Worm (Caenorhabditis elegans) whole organism, L2 larva: ENCODE data around the gene VY10G11R.1.

Source experiments
- C34F6.9 ChIP-seq: fragments of 150-350 bp; optimal IDR thresholded peaks from 2 replicates; lab custom pipeline; 2014; ENCODE audit warnings: missing biosample characterization, missing genetic modification characterization
- F13H6.1 ChIP-seq: sonication (generic microtip); optimal IDR thresholded peaks from 2 replicates; lab custom pipeline; 2016; ENCODE audit warnings: missing genetic modification characterization, missing compliant biosample characterization
- Y55F3AM.14 ChIP-seq: fragments of 200-800 bp; sonication (Bioruptor generic); optimal IDR thresholded peaks from 2 replicates; lab custom pipeline; 2018; ENCODE audit warnings: mild to moderate bottlenecking, missing genetic modification characterization, missing compliant biosample characterization
- ZK546.5 ChIP-seq: sonication (generic microtip); optimal IDR thresholded peaks from 2 replicates; lab custom pipeline; 2017; ENCODE audit warnings: missing biosample characterization, missing genetic modification characterization
- alr-1 ChIP-seq: fragments of 150-350 bp; optimal IDR thresholded peaks from 2 replicates; lab custom pipeline; 2014; ENCODE audit warnings: missing biosample characterization, missing genetic modification characterization
- blmp-1 ChIP-seq: sonication (generic microtip); optimal IDR thresholded peaks from 2 replicates; lab custom pipeline; 2017; ENCODE audit warnings: missing genetic modification characterization, mild to moderate bottlenecking, missing compliant biosample characterization, antibody characterized with exemption, moderate library complexity; ENCODE audit not compliant: insufficient read depth
- ceh-16 ChIP-seq: fragments of 150-350 bp; optimal IDR thresholded peaks from 2 replicates; lab custom pipeline; 2014; ENCODE audit warnings: missing biosample characterization, missing genetic modification characterization
- crh-2 ChIP-seq: sonication (generic microtip); optimal IDR thresholded peaks from 2 replicates; lab custom pipeline; 2017; ENCODE audit warnings: missing biosample characterization, missing genetic modification characterization
- dmd-4 ChIP-seq: sonication (generic microtip); optimal IDR thresholded peaks from 2 replicates; lab custom pipeline; 2017; ENCODE audit warnings: missing biosample characterization, missing genetic modification characterization
- egl-27 ChIP-seq: sonication (generic microtip); optimal IDR thresholded peaks from 3 replicates; lab custom pipeline; 2017; ENCODE audit warnings: missing biosample characterization, missing genetic modification reagents, missing genetic modification characterization
- elt-1 ChIP-seq: fragments of 150-350 bp; optimal IDR thresholded peaks from 2 replicates; lab custom pipeline; 2014; ENCODE audit warnings: missing biosample characterization, missing genetic modification characterization
- fos-1 ChIP-seq: fragments of 150-350 bp; optimal IDR thresholded peaks from 2 replicates; lab custom pipeline; 2014; ENCODE audit warnings: missing biosample characterization, missing genetic modification characterization
- gmeb-1 ChIP-seq: fragments of 150-350 bp; optimal IDR thresholded peaks from 2 replicates; lab custom pipeline; 2014; ENCODE audit warnings: missing biosample characterization, missing genetic modification characterization
- lin-13 ChIP-seq: fragments of 150-350 bp; optimal IDR thresholded peaks from 2 replicates; lab custom pipeline; 2014; ENCODE audit warnings: missing biosample characterization, missing genetic modification reagents, missing genetic modification characterization
- lin-39 ChIP-seq: fragments of 150-350 bp; optimal IDR thresholded peaks from 2 replicates; lab custom pipeline; 2014; ENCODE audit warnings: missing biosample characterization, missing genetic modification reagents, missing genetic modification characterization
- lsy-2 ChIP-seq, 2 experiments: fragments of 150-350 bp in 1 of 2; sonication (generic microtip) in 1 of 2; optimal IDR thresholded peaks; 2 replicates each; lab custom pipeline; 2014 to 2017; ENCODE audit warnings: missing biosample characterization in 2 of 2, missing genetic modification characterization in 2 of 2
- mab-5 ChIP-seq: fragments of 150-350 bp; optimal IDR thresholded peaks from 2 replicates; lab custom pipeline; 2014; ENCODE audit warnings: missing biosample characterization, missing genetic modification characterization
- mbf-1 ChIP-seq: sonication (generic microtip); optimal IDR thresholded peaks from 2 replicates; lab custom pipeline; 2017; ENCODE audit warnings: missing biosample characterization, missing genetic modification characterization
- mdl-1 ChIP-seq, 2 experiments: fragments of 150-350 bp in 1 of 2; sonication (generic microtip) in 1 of 2; optimal IDR thresholded peaks; 2 replicates each; lab custom pipeline; 2017; ENCODE audit warnings: missing biosample characterization in 2 of 2, missing genetic modification characterization in 2 of 2
- nhr-10 ChIP-seq: sonication (generic microtip); optimal IDR thresholded peaks from 2 replicates; lab custom pipeline; 2017; ENCODE audit warnings: missing biosample characterization, missing genetic modification characterization
- nhr-11 ChIP-seq: fragments of 150-350 bp; optimal IDR thresholded peaks from 2 replicates; lab custom pipeline; 2014; ENCODE audit warnings: missing biosample characterization, missing genetic modification characterization
- nhr-129 ChIP-seq: fragments of 150-350 bp; optimal IDR thresholded peaks from 2 replicates; lab custom pipeline; 2014; ENCODE audit warnings: missing biosample characterization, missing genetic modification characterization
- nhr-21 ChIP-seq: fragments of 150-350 bp; optimal IDR thresholded peaks from 2 replicates; lab custom pipeline; 2014; ENCODE audit warnings: missing biosample characterization, missing genetic modification characterization
- nhr-23 ChIP-seq: fragments of 150-350 bp; optimal IDR thresholded peaks from 2 replicates; lab custom pipeline; 2014; ENCODE audit warnings: missing biosample characterization, missing genetic modification reagents, missing genetic modification characterization
- nhr-25 ChIP-seq: fragments of 150-350 bp; sonication (generic microtip); optimal IDR thresholded peaks from 3 replicates; lab custom pipeline; 2014; ENCODE audit warnings: missing biosample characterization, missing genetic modification characterization
- nhr-6 ChIP-seq: fragments of 150-350 bp; optimal IDR thresholded peaks from 2 replicates; lab custom pipeline; 2014; ENCODE audit warnings: missing biosample characterization, missing genetic modification characterization
- nhr-77 ChIP-seq: fragments of 150-350 bp; optimal IDR thresholded peaks from 2 replicates; lab custom pipeline; 2014; ENCODE audit warnings: missing biosample characterization, missing genetic modification characterization
- peb-1 ChIP-seq: fragments of 150-350 bp; optimal IDR thresholded peaks from 2 replicates; lab custom pipeline; 2014; ENCODE audit warnings: missing biosample characterization, missing genetic modification characterization
- skn-1 ChIP-seq: sonication (generic microtip); optimal IDR thresholded peaks from 2 replicates; lab custom pipeline; 2017; ENCODE audit warnings: missing biosample characterization, missing genetic modification characterization
- sma-3 ChIP-seq: sonication (generic microtip); optimal IDR thresholded peaks from 2 replicates; lab custom pipeline; 2016; ENCODE audit warnings: missing genetic modification reagents, missing genetic modification characterization, missing compliant biosample characterization
- sma-9 ChIP-seq, 2 experiments: fragments of 150-350 bp in 1 of 2; sonication (generic microtip) in 1 of 2; optimal IDR thresholded peaks; 2 replicates each; lab custom pipeline; 2014 to 2016; ENCODE audit warnings: missing genetic modification characterization in 2 of 2, mild to moderate bottlenecking in 1 of 2, missing biosample characterization in 1 of 2, missing compliant biosample characterization in 1 of 2, missing genetic modification reagents in 1 of 2, moderate library complexity in 1 of 2
- snpc-4 ChIP-seq: fragments of 150-350 bp; optimal IDR thresholded peaks from 2 replicates; lab custom pipeline; 2014; ENCODE audit warnings: missing biosample characterization, missing genetic modification characterization
- unc-55 ChIP-seq: fragments of 150-350 bp; sonication (generic microtip); optimal IDR thresholded peaks from 3 replicates; lab custom pipeline; 2014; ENCODE audit warnings: missing biosample characterization, missing genetic modification reagents, missing genetic modification characterization
- unc-62 ChIP-seq: fragments of 150-350 bp; optimal IDR thresholded peaks from 2 replicates; lab custom pipeline; 2014; ENCODE audit warnings: missing biosample characterization, missing genetic modification reagents, missing genetic modification characterization
- ztf-1 ChIP-seq: fragments of 200-800 bp; sonication (Bioruptor generic); conservative IDR thresholded peaks from 2 replicates; pipeline ENCODE4 v1.3.6; 2022; ENCODE audit warnings: missing genetic modification characterization, missing compliant biosample characterization
- ztf-11 ChIP-seq: sonication (generic microtip); optimal IDR thresholded peaks from 2 replicates; lab custom pipeline; 2017; ENCODE audit warnings: missing biosample characterization, missing genetic modification characterization
- ztf-4 ChIP-seq: fragments of 150-350 bp; optimal IDR thresholded peaks from 2 replicates; lab custom pipeline; 2014; ENCODE audit warnings: missing biosample characterization, missing genetic modification characterization

VY10G11R.1 gene

ce11 chrIV:16491411-16492036 is 20.7 kb upstream of the VY10G11R.1 start (continued):
- TF ChIP-seq alr-1 (tag; lab: Kevin White, UChicago): no peak

- no peak for TF ChIP-seq ztf-11 (tag; lab: Kevin White, UChicago)
- peak; percentile 47 for TF ChIP-seq blmp-1 (tag; lab: Kevin White, UChicago)
- TF ChIP-seq C34F6.9: peak; percentile 42
- peak; percentile 78 for TF ChIP-seq sma-3 (GFP tag; lab: Kevin White, UChicago)
- TF ChIP-seq nhr-21 (tag; lab: Kevin White, UChicago): peak; percentile 42
- peak; percentile 100 for TF ChIP-seq fos-1 (tag; lab: Kevin White, UChicago)
- TF ChIP-seq lin-13 (GFP tag; lab: Kevin White, UChicago): peak; percentile 58
- peak; percentile 40 for TF ChIP-seq nhr-6 (tag; lab: Kevin White, UChicago)
- TF ChIP-seq ztf-1 (GFP tag; lab: Robert Waterston, UW): no peak
- peak; percentile 73 for TF ChIP-seq nhr-25
- no peak for TF ChIP-seq mbf-1 (tag; lab: Kevin White, UChicago)
- peak; percentile 64 for TF ChIP-seq sma-9 (GFP tag; optimal IDR thresholded peaks at IDR 0.05; lab: Kevin White, UChicago)
- TF ChIP-seq sma-9 (tag; optimal IDR thresholded peaks at IDR 0.05; lab: Kevin White, UChicago): no peak
- TF ChIP-seq F13H6.1 (tag; lab: Kevin White, UChicago): peak; percentile 37
- peak; percentile 64 for TF ChIP-seq crh-2 (tag; lab: Kevin White, UChicago)
- TF ChIP-seq ztf-4 (tag; lab: Kevin White, UChicago): peak; percentile 51
- peak in 1 of 2 experiments; percentile 43 for TF ChIP-seq lsy-2 (tag; optimal IDR thresholded peaks at IDR 0.05; lab: Kevin White, UChicago)
- no peak for TF ChIP-seq Y55F3AM.14 (GFP tag; lab: Kevin White, UChicago)
- TF ChIP-seq mab-5: no peak
- no peak for TF ChIP-seq egl-27
- TF ChIP-seq nhr-129 (tag; lab: Kevin White, UChicago): peak; percentile 83
Observed at ce11 chrIV:16489958-16490357, 19.2 kb upstream of the VY10G11R.1 start.

ce11 chrIV:16488921-16489320 is 18.1 kb upstream of the VY10G11R.1 start, which contains the start of gene rho-1:
rho-1 (minus strand) TSS chrIV:16489021.
- TF ChIP-seq Y55F3AM.14 (GFP tag; lab: Kevin White, UChicago) (no peak), elt-1 (tag; lab: Kevin White, UChicago) (no peak), unc-55 (GFP tag; lab: Kevin White, UChicago) (no peak), nhr-11 (tag; lab: Kevin White, UChicago) (no peak), nhr-77 (no peak), nhr-23 (no peak)

- TF ChIP-seq unc-55 (GFP tag; lab: Kevin White, UChicago) (no peak), snpc-4 (tag; lab: Kevin White, UChicago) (no peak), ZK546.5 (tag; lab: Kevin White, UChicago) (no peak), C34F6.9 (no peak), lsy-2 (tag; optimal IDR thresholded peaks at IDR 0.05; lab: Kevin White, UChicago) (no peak), peb-1 (no peak), nhr-10 (tag; lab: Kevin White, UChicago) (no peak), gmeb-1 (tag; lab: Kevin White, UChicago) (no peak)
- TF ChIP-seq, all 48 proteins: peak for 0
Observed at ce11 chrIV:16483273-16484204, 12.8 kb upstream of the VY10G11R.1 start.

ce11 chrIV:16482790-16483189 is 12.0 kb upstream of the VY10G11R.1 start:
- TF ChIP-seq crh-2 (tag; lab: Kevin White, UChicago): no peak
- TF ChIP-seq mdl-1 (tag; optimal IDR thresholded peaks at IDR 0.05; lab: Kevin White, UChicago): no peak
- TF ChIP-seq lin-39 (tag; lab: Kevin White, UChicago): no peak
- TF ChIP-seq unc-62 (GFP tag; lab: Kevin White, UChicago): no peak
- TF ChIP-seq dmd-4 (tag; lab: Kevin White, UChicago): no peak
- no peak for TF ChIP-seq skn-1 (tag; lab: Kevin White, UChicago)
- no peak for TF ChIP-seq nhr-6 (tag; lab: Kevin White, UChicago)
- no peak for TF ChIP-seq C34F6.9
- TF ChIP-seq lsy-2 (tag; optimal IDR thresholded peaks at IDR 0.05; lab: Kevin White, UChicago): no peak
- no peak for TF ChIP-seq ceh-16 (tag; lab: Kevin White, UChicago)
